Worm (Caenorhabditis elegans): ENCODE results near the gene F42C5.4.

The F42C5.4 gene

ce11 chrIV:7312620-7313194, 20.8 kb upstream of the F42C5.4 start:
- no peak for TF ChIP-seq unc-62 (GFP tag; optimal IDR thresholded peaks at IDR 0.05)

ce11 chrIV:7310842-7311241, 18.9 kb upstream of the F42C5.4 start:
- TF ChIP-seq unc-62 (GFP tag; optimal IDR thresholded peaks at IDR 0.05) = no peak

ce11 chrIV:7310410-7310809, 18.5 kb upstream of the F42C5.4 start, which contains the start of gene grl-4:
Gene grl-4, minus strand, starts transcription at chrIV:7310760.
- TF ChIP-seq unc-62 (GFP tag; optimal IDR thresholded peaks at IDR 0.05) = no peak

- no peak for TF ChIP-seq unc-62 (GFP tag; optimal IDR thresholded peaks at IDR 0.05)
Observed at ce11 chrIV:7309678-7310077, 17.8 kb upstream of the F42C5.4 start.

- no peak for TF ChIP-seq unc-62 (GFP tag; optimal IDR thresholded peaks at IDR 0.05)
Observed at ce11 chrIV:7308974-7309373, 17.0 kb upstream of the F42C5.4 start, which contains the start of gene F42C5.6. Gene F42C5.6, minus strand, starts transcription at chrIV:7309074.

ce11 chrIV:7305325-7305724, 13.4 kb upstream of the F42C5.4 start, which contains the start of gene npr-27:
Gene npr-27, plus strand, starts transcription at chrIV:7305625.
- no peak for TF ChIP-seq unc-62 (GFP tag; optimal IDR thresholded peaks at IDR 0.05)

ce11 chrIV:7301481-7301880, 9.6 kb upstream of the F42C5.4 start:
- no peak for TF ChIP-seq unc-62 (GFP tag; optimal IDR thresholded peaks at IDR 0.05)

ce11 chrIV:7294121-7294520, 2.2 kb upstream of the F42C5.4 start, which contains the start of gene F42C5.5:
Gene F42C5.5, minus strand, starts transcription at chrIV:7294221.
- TF ChIP-seq unc-62 (GFP tag; optimal IDR thresholded peaks at IDR 0.05) = no peak

- TF ChIP-seq unc-62 (GFP tag; optimal IDR thresholded peaks at IDR 0.05) = no peak
Observed at ce11 chrIV:7291066-7291465, 861 bp downstream of the F42C5.4 start.

- no peak for TF ChIP-seq unc-62 (GFP tag; optimal IDR thresholded peaks at IDR 0.05)
Observed at ce11 chrIV:7287474-7287873, 4.5 kb downstream of the F42C5.4 start, which contains the start of gene F42C5.3. Gene F42C5.3, minus strand, starts transcription at chrIV:7287574.

ce11 chrIV:7285839-7286238, 6.1 kb downstream of the F42C5.4 start, which contains the start of gene C06E4.8:
Gene C06E4.8, minus strand, starts transcription at chrIV:7285875.
- TF ChIP-seq unc-62 (GFP tag; optimal IDR thresholded peaks at IDR 0.05) = no peak

ce11 chrIV:7282957-7283356, 9.0 kb downstream of the F42C5.4 start, which contains the start of gene C06E4.1:
Gene C06E4.1, plus strand, starts transcription at chrIV:7283257.
- no peak for TF ChIP-seq unc-62 (GFP tag; optimal IDR thresholded peaks at IDR 0.05)

ce11 chrIV:7276661-7277060, 15.3 kb downstream of the F42C5.4 start, which contains the start of gene C06E4.2:
Gene C06E4.2, plus strand, starts transcription at chrIV:7276961.
- no peak for TF ChIP-seq unc-62 (GFP tag; optimal IDR thresholded peaks at IDR 0.05)

- TF ChIP-seq unc-62 (GFP tag; optimal IDR thresholded peaks at IDR 0.05) = no peak
Observed at ce11 chrIV:7274969-7275548, 16.9 kb downstream of the F42C5.4 start.

- TF ChIP-seq unc-62 (GFP tag; optimal IDR thresholded peaks at IDR 0.05) = no peak
Observed at ce11 chrIV:7263137-7263536, 28.8 kb downstream of the F42C5.4 start, which contains the start of gene glb-2. Gene glb-2, minus strand, starts transcription at chrIV:7263237.

- no peak for TF ChIP-seq unc-62 (GFP tag; optimal IDR thresholded peaks at IDR 0.05)
Observed at ce11 chrIV:7260587-7260986, 31.3 kb downstream of the F42C5.4 start, which contains the start of gene C06E4.3. Gene C06E4.3, plus strand, starts transcription at chrIV:7260875.

- TF ChIP-seq unc-62 (GFP tag; optimal IDR thresholded peaks at IDR 0.05) = no peak
Observed at ce11 chrIV:7258253-7258652, 33.7 kb downstream of the F42C5.4 start, which contains the start of gene C06E4.6. Gene C06E4.6, minus strand, starts transcription at chrIV:7258303.
